Worm (Caenorhabditis elegans) whole organism, young adult: ENCODE results near the gene ced-9.
A peak's percentile ranks its signal among the peaks of the same experiment; 100 is the strongest.

Experiments
- B0019.2 ChIP-seq: fragments of 200-800 bp; sonication (Bioruptor generic); conservative IDR thresholded peaks from 2 replicates; pipeline ENCODE4 v1.3.6; 2022; ENCODE audit warnings: missing genetic modification reagents, missing genetic modification characterization, missing compliant biosample characterization
- F23B12.7 ChIP-seq: sonication (generic microtip); optimal IDR thresholded peaks from 2 replicates; lab custom pipeline; 2017; ENCODE audit warnings: missing genetic modification characterization, mild to moderate bottlenecking, missing compliant biosample characterization, antibody characterized with exemption, moderate library complexity; ENCODE audit not compliant: insufficient read depth
- F52B5.7 ChIP-seq: sonication (generic microtip); optimal IDR thresholded peaks from 2 replicates; lab custom pipeline; 2016; ENCODE audit warnings: mild to moderate bottlenecking, missing genetic modification characterization, missing compliant biosample characterization
- F57A8.1 ChIP-seq: fragments of 200-800 bp; sonication (Bioruptor generic); optimal IDR thresholded peaks from 2 replicates; lab custom pipeline; 2018; ENCODE audit warnings: mild to moderate bottlenecking, missing genetic modification characterization, moderate library complexity, missing compliant biosample characterization
- T07F8.4 ChIP-seq: sonication (generic microtip); optimal IDR thresholded peaks from 2 replicates; lab custom pipeline; 2016; ENCODE audit warnings: mild to moderate bottlenecking, missing genetic modification characterization, moderate library complexity, missing compliant biosample characterization
- Y53F4B.3 ChIP-seq: fragments of 200-800 bp; sonication (Bioruptor generic); IDR thresholded peaks from 2 replicates; pipeline ENCODE4 v1.3.6; 2022; ENCODE audit warnings: missing genetic modification reagents, missing genetic modification characterization, missing compliant biosample characterization
- Y95B8A.8 ChIP-seq: fragments of 200-800 bp; sonication (Bioruptor generic); IDR thresholded peaks from 2 replicates; pipeline ENCODE4 v1.3.6; 2022; ENCODE audit warnings: missing genetic modification reagents, missing genetic modification characterization, missing compliant biosample characterization
- ZK185.1 ChIP-seq: sonication (generic microtip); optimal IDR thresholded peaks from 2 replicates; lab custom pipeline; 2016; ENCODE audit warnings: mild to moderate bottlenecking, missing genetic modification characterization, missing compliant biosample characterization; ENCODE audit not compliant: poor library complexity, severe bottlenecking
- akir-1 ChIP-seq: fragments of 200-800 bp; sonication (Bioruptor generic); optimal IDR thresholded peaks from 2 replicates; lab custom pipeline; 2018; ENCODE audit warnings: mild to moderate bottlenecking, missing genetic modification characterization, moderate library complexity, missing compliant biosample characterization
- ama-1 ChIP-seq, 3 experiments: fragments of 150-350 bp in 1 of 3; sonication (generic microtip) in 2 of 3; optimal IDR thresholded peaks; 2 replicates each; lab custom pipeline; 2014 to 2018; ENCODE audit warnings: missing biosample characterization in 2 of 3, missing genetic modification characterization in 2 of 3, missing genetic modification reagents in 2 of 3
- athp-1 ChIP-seq: sonication (generic microtip); optimal IDR thresholded peaks from 2 replicates; lab custom pipeline; 2017; ENCODE audit warnings: mild to moderate bottlenecking, missing genetic modification characterization, missing compliant biosample characterization
- attf-3 ChIP-seq: fragments of 200-800 bp; sonication (Bioruptor generic); conservative IDR thresholded peaks from 2 replicates; pipeline ENCODE4 v1.3.6; 2022; ENCODE audit warnings: missing genetic modification reagents, missing genetic modification characterization, missing compliant biosample characterization
- ceh-91 ChIP-seq: fragments of 200-800 bp; sonication (Bioruptor generic); IDR thresholded peaks from 2 replicates; pipeline ENCODE4 v1.3.6; 2022; ENCODE audit warnings: missing genetic modification reagents, missing genetic modification characterization, missing compliant biosample characterization
- dpff-1 ChIP-seq: sonication (generic microtip); optimal IDR thresholded peaks from 2 replicates; lab custom pipeline; 2017; ENCODE audit warnings: mild to moderate bottlenecking, missing genetic modification characterization, missing compliant biosample characterization
- ets-4 ChIP-seq: fragments of 200-800 bp; sonication (Bioruptor generic); optimal IDR thresholded peaks from 2 replicates; lab custom pipeline; 2018; ENCODE audit warnings: mild to moderate bottlenecking, missing genetic modification characterization, missing compliant biosample characterization
- hlh-12 ChIP-seq: sonication (generic microtip); optimal IDR thresholded peaks from 2 replicates; lab custom pipeline; 2016; ENCODE audit warnings: missing genetic modification characterization, missing compliant biosample characterization
- hmg-20 ChIP-seq: fragments of 200-800 bp; sonication (Bioruptor generic); IDR thresholded peaks from 2 replicates; pipeline ENCODE4 v1.3.6; 2022; ENCODE audit warnings: missing genetic modification reagents, missing genetic modification characterization, missing compliant biosample characterization
- hrde-1 ChIP-seq: sonication (generic microtip); optimal IDR thresholded peaks from 2 replicates; lab custom pipeline; 2016; ENCODE audit warnings: missing genetic modification characterization, mild to moderate bottlenecking, missing compliant biosample characterization, moderate library complexity, missing genotype, missing genetic modification reagents, borderline replicate concordance
- hsf-1 ChIP-seq: fragments of 200-800 bp; sonication (Bioruptor generic); IDR thresholded peaks from 2 replicates; pipeline ENCODE4 v1.3.6; 2022; ENCODE audit warnings: missing genetic modification reagents, missing genetic modification characterization, missing compliant biosample characterization
- lin-26 ChIP-seq: fragments of 200-800 bp; sonication (Bioruptor generic); IDR thresholded peaks from 2 replicates; pipeline ENCODE4 v1.3.6; 2022; ENCODE audit warnings: missing genetic modification reagents, missing genetic modification characterization, missing compliant biosample characterization
- lin-40 ChIP-seq: sonication (generic microtip); optimal IDR thresholded peaks from 2 replicates; lab custom pipeline; 2016; ENCODE audit warnings: missing genetic modification characterization, mild to moderate bottlenecking, missing compliant biosample characterization, missing genotype, missing genetic modification reagents
- lir-1 ChIP-seq: fragments of 200-800 bp; sonication (Bioruptor generic); conservative IDR thresholded peaks from 2 replicates; pipeline ENCODE4 v1.3.6; 2022; ENCODE audit warnings: missing genetic modification reagents, missing genetic modification characterization, missing compliant biosample characterization
- madf-3 ChIP-seq: fragments of 200-800 bp; sonication (Bioruptor generic); IDR thresholded peaks from 2 replicates; pipeline ENCODE4 v1.3.6; 2022; ENCODE audit warnings: missing genetic modification reagents, missing genetic modification characterization, missing compliant biosample characterization
- madf-6 ChIP-seq: fragments of 200-800 bp; sonication (Bioruptor generic); IDR thresholded peaks from 2 replicates; pipeline ENCODE4 v1.3.6; 2022; ENCODE audit warnings: missing genetic modification reagents, missing genetic modification characterization, missing compliant biosample characterization
- mcd-1 ChIP-seq: fragments of 200-800 bp; sonication (Bioruptor generic); IDR thresholded peaks from 2 replicates; pipeline ENCODE4 v1.3.6; 2022; ENCODE audit warnings: missing genetic modification reagents, missing genetic modification characterization, missing compliant biosample characterization
- nhr-179 ChIP-seq: sonication (generic microtip); optimal IDR thresholded peaks from 2 replicates; lab custom pipeline; 2016; ENCODE audit warnings: mild to moderate bottlenecking, missing genetic modification characterization, missing compliant biosample characterization
- nhr-80 ChIP-seq: sonication (generic microtip); optimal IDR thresholded peaks from 2 replicates; lab custom pipeline; 2016; ENCODE audit warnings: missing genetic modification characterization, missing compliant biosample characterization
- pha-4 ChIP-seq: fragments of 150-350 bp; sonication (generic microtip); optimal IDR thresholded peaks from 2 replicates; lab custom pipeline; 2014; ENCODE audit warnings: missing biosample characterization, missing genetic modification reagents, missing genetic modification characterization
- sdz-38 ChIP-seq: sonication (generic microtip); optimal IDR thresholded peaks from 2 replicates; lab custom pipeline; 2016; ENCODE audit warnings: missing genotype, missing genetic modification characterization, missing compliant biosample characterization
- snpc-1.3 ChIP-seq: sonication (generic microtip); optimal IDR thresholded peaks from 2 replicates; lab custom pipeline; 2017; ENCODE audit warnings: missing genetic modification characterization, mild to moderate bottlenecking, missing compliant biosample characterization, antibody characterized with exemption, moderate library complexity, missing genotype, missing genetic modification reagents; ENCODE audit not compliant: insufficient read depth
- snpc-4 ChIP-seq, 5 experiments: fragments of 150-350 bp in 1 of 5; sonication (generic microtip) in 4 of 5; optimal IDR thresholded peaks; 2 replicates each; lab custom pipeline; 2014 to 2018; ENCODE audit warnings: missing genetic modification characterization in 5 of 5, missing biosample characterization in 3 of 5, antibody characterized with exemption in 2 of 5, mild to moderate bottlenecking in 2 of 5, missing compliant biosample characterization in 2 of 5, missing genotype in 2 of 5, moderate library complexity in 2 of 5, missing genetic modification reagents in 1 of 5
- somi-1 ChIP-seq: fragments of 200-800 bp; sonication (Bioruptor generic); optimal IDR thresholded peaks from 2 replicates; lab custom pipeline; 2018; ENCODE audit warnings: mild to moderate bottlenecking, missing genetic modification characterization, missing compliant biosample characterization
- tbx-9 ChIP-seq: sonication (generic microtip); optimal IDR thresholded peaks from 2 replicates; lab custom pipeline; 2016; ENCODE audit warnings: borderline replicate concordance, missing genetic modification characterization, inconsistent platforms, missing compliant biosample characterization
- ztf-22 ChIP-seq: fragments of 200-800 bp; sonication (Bioruptor generic); optimal IDR thresholded peaks from 2 replicates; lab custom pipeline; 2018; ENCODE audit warnings: mild to moderate bottlenecking, missing genetic modification characterization, moderate library complexity, missing compliant biosample characterization
- ztf-26 ChIP-seq: sonication (generic microtip); optimal IDR thresholded peaks from 2 replicates; lab custom pipeline; 2017; ENCODE audit warnings: missing genetic modification characterization, missing compliant biosample characterization
- ztf-6 ChIP-seq: fragments of 200-800 bp; sonication (Bioruptor generic); IDR thresholded peaks from 2 replicates; pipeline ENCODE4 v1.3.6; 2022; ENCODE audit warnings: missing genetic modification reagents, missing genetic modification characterization, missing compliant biosample characterization

Gene ced-9

ce11 chrIII:10335086-10335485, at the start of gene ced-9:
Gene ced-9, plus strand, starts transcription at chrIII:10335172.
- TF ChIP-seq ama-1 (optimal IDR thresholded peaks at IDR 0.05; lab: Kevin White, UChicago) = no peak
- TF ChIP-seq ama-1 (GFP tag; optimal IDR thresholded peaks at IDR 0.05; lab: Kevin White, UChicago) = no peak
- peak; percentile 93 for TF ChIP-seq tbx-9
- TF ChIP-seq, all 124 proteins: peak for 1

ce11 chrIII:10285623-10286022, 49.3 kb upstream of the ced-9 start, which contains the start of gene K10G9.2:
Gene K10G9.2, plus strand, starts transcription at chrIII:10285923.
- TF ChIP-seq attf-3 (GFP tag; lab: Robert Waterston, UW) (no peak), athp-1 (tag; lab: Kevin White, UChicago) (no peak), Y53F4B.3 (GFP tag; lab: Robert Waterston, UW) (no peak), ets-4 (no peak)

ce11 chrIII:10289790-10290189, 45.2 kb upstream of the ced-9 start:
- no peak for TF ChIP-seq madf-6 (GFP tag; lab: Robert Waterston, UW)
- no peak for TF ChIP-seq F52B5.7 (tag; lab: Kevin White, UChicago)
- no peak for TF ChIP-seq F57A8.1 (GFP tag; lab: Kevin White, UChicago)
- no peak for TF ChIP-seq ZK185.1 (tag; lab: Kevin White, UChicago)
- TF ChIP-seq ztf-22 (GFP tag; lab: Kevin White, UChicago) = no peak

DNA sequence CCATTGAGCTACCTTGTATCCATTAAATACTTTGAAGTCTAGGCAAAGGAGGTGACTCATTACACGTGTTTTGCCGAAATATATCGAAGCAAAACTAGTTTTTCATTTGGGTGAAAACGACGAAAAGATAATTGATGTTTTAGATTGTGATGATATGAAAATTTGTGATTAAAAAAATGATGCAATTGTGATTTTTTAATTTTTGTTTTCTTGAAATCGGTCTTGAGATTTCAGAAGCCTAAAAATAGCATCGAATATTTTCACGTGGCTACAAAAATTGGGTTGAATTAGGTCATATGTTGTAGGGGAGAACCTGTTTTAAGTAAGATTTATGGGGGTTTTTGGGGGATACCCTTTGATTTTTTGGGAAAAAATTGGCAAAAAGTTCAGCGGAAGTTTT, 44.4 kb upstream of the ced-9 start:
- TF ChIP-seq somi-1 (GFP tag; lab: Kevin White, UChicago) (peak; percentile 57), ztf-6 (no peak), ztf-26 (tag; lab: Kevin White, UChicago) (peak; percentile 24)
- TF ChIP-seq, all 124 proteins: peak for 2

DNA sequence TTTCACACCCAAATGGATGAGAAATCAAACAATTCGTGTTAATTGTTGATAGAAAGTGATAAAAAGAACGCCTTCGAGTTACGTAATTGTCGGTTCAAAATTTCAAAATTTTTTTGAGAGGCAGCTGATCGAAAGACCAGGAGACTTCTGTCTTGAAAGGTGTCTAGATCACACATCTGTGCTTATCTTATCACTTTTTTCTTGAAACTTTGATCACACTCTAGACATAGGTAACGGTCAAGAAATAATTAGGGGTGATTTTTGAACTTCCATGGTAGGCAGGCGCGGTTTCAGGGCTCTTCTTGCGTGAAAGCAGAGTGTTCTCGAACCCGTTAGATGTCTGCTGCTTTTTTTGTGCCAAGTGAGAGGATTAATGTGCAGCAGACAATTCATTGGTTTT, 41.6 kb upstream of the ced-9 start:
- no peak for TF ChIP-seq B0019.2 (GFP tag; lab: Robert Waterston, UW)
- 0 out of 2 replicates have a peak, but pooled peaks have one; percentile 8 for TF ChIP-seq lin-26
- peak; percentile 3 for TF ChIP-seq lin-40 (tag; lab: Kevin White, UChicago)
- TF ChIP-seq hmg-20 (GFP tag; lab: Robert Waterston, UW) = no peak
- no peak for TF ChIP-seq nhr-179
- TF ChIP-seq nhr-80 = no peak
- TF ChIP-seq snpc-4 (GFP tag; optimal IDR thresholded peaks at IDR 0.05; lab: Kevin White, UChicago) = no peak
- TF ChIP-seq snpc-4 (tag; optimal IDR thresholded peaks at IDR 0.05; lab: Kevin White, UChicago) = peak in 1 of 4 experiments; percentile 23
- no peak for TF ChIP-seq akir-1 (GFP tag; lab: Kevin White, UChicago)
- no peak for TF ChIP-seq F23B12.7 (tag; lab: Kevin White, UChicago)

- TF ChIP-seq T07F8.4 (tag; lab: Kevin White, UChicago) (no peak), sdz-38 (tag; lab: Kevin White, UChicago) (no peak), hsf-1 (GFP tag; lab: Robert Waterston, UW) (no peak), Y95B8A.8 (GFP tag; lab: Robert Waterston, UW) (no peak), dpff-1 (tag; lab: Kevin White, UChicago) (no peak), snpc-1.3 (no peak), mcd-1 (GFP tag; lab: Robert Waterston, UW) (no peak), tbx-9 (no peak), ceh-91 (GFP tag; lab: Robert Waterston, UW) (no peak), lir-1 (GFP tag; lab: Robert Waterston, UW) (no peak), madf-3 (GFP tag; lab: Robert Waterston, UW) (no peak), attf-3 (GFP tag; lab: Robert Waterston, UW) (no peak), lin-26 (no peak), hrde-1 (tag; lab: Kevin White, UChicago) (no peak), hlh-12 (tag; lab: Kevin White, UChicago) (no peak), pha-4 (tag; lab: Kevin White, UChicago) (no peak)
Observed at ce11 chrIII:10293946-10294345, 41.0 kb upstream of the ced-9 start.
